Fruit fly (Drosophila melanogaster) whole organism, wandering third instar larva: ENCODE data around the gene CG8289.

Experiments used
- GATAd ChIP-seq: sonication (Bioruptor generic); optimal IDR thresholded peaks from 2 replicates; lab custom pipeline; 2016; ENCODE audit warnings: missing biosample characterization, missing genetic modification characterization
- HLH106 ChIP-seq: fragments of 200-800 bp; optimal IDR thresholded peaks from 3 replicates; lab custom pipeline; 2019; ENCODE audit warnings: missing biosample characterization, mild to moderate bottlenecking, missing genetic modification characterization, moderate library complexity
- Hnf4 ChIP-seq: fragments of 200-800 bp; sonication (Bioruptor generic); optimal IDR thresholded peaks from 2 replicates; lab custom pipeline; 2016; ENCODE audit warnings: missing biosample characterization, mild to moderate bottlenecking, missing genetic modification characterization
- Rel ChIP-seq, 2 experiments: fragments of 200-800 bp; sonication (Bioruptor generic) in 1 of 2; optimal IDR thresholded peaks; 2 replicates in 1 of 2; 3 replicates in 1 of 2; lab custom pipeline; 2016 to 2019; ENCODE audit warnings: mild to moderate bottlenecking in 2 of 2, missing biosample characterization in 2 of 2, missing genetic modification characterization in 2 of 2, moderate library complexity in 1 of 2
- br ChIP-seq: fragments of 200-800 bp; sonication (Bioruptor generic); optimal IDR thresholded peaks from 2 replicates; lab custom pipeline; 2016; ENCODE audit warnings: missing biosample characterization, missing genetic modification characterization
- fru ChIP-seq: fragments of 200-800 bp; sonication (Bioruptor generic); optimal IDR thresholded peaks from 3 replicates; lab custom pipeline; 2016; ENCODE audit warnings: missing biosample characterization, mild to moderate bottlenecking, missing genetic modification characterization
- lola ChIP-seq: fragments of >200 bp; optimal IDR thresholded peaks from 2 replicates; lab custom pipeline; 2017; ENCODE audit warnings: missing biosample characterization, missing genetic modification characterization
- pan ChIP-seq: fragments of >200 bp; optimal IDR thresholded peaks from 2 replicates; lab custom pipeline; 2017
- psq ChIP-seq: fragments of 200-800 bp; sonication (Bioruptor generic); optimal IDR thresholded peaks from 3 replicates; lab custom pipeline; 2017; ENCODE audit warnings: missing biosample characterization, mild to moderate bottlenecking, missing genetic modification characterization, moderate library complexity
- sv ChIP-seq: fragments of 200-800 bp; sonication (Bioruptor generic); optimal IDR thresholded peaks from 3 replicates; lab custom pipeline; 2016; ENCODE audit warnings: missing biosample characterization, missing genetic modification characterization
- usp ChIP-seq: fragments of >200 bp; optimal IDR thresholded peaks from 2 replicates; lab custom pipeline; 2017; ENCODE audit warnings: missing biosample characterization, missing genetic modification characterization

dm6 chrX:17671788-17672187 lies 35.9 kb upstream of the CG8289 start, which contains the start of gene CG12990:
- TF ChIP-seq GATAd (no peak), sv (GFP tag; lab: Kevin White, UChicago) (no peak), psq (GFP tag; lab: Kevin White, UChicago) (no peak), Hnf4 (no peak), pan (lab: Kevin White, UChicago) (no peak), Rel (GFP tag; optimal IDR thresholded peaks at IDR 0.05; lab: Kevin White, UChicago) (no peak), Rel (tag; optimal IDR thresholded peaks at IDR 0.05; lab: Kevin White, UChicago) (no peak), fru (no peak), HLH106 (no peak), br (GFP tag; lab: Kevin White, UChicago) (no peak), usp (GFP tag; lab: Kevin White, UChicago) (no peak), lola (GFP tag; lab: Kevin White, UChicago) (no peak)
